Fruit fly (Drosophila melanogaster) whole organism, embryonic: ENCODE measurements around the gene CG14195.
A peak's percentile ranks its signal among the peaks of the same experiment; 100 is the strongest.

Source experiments
- Abd-B ChIP-seq: fragments of 200-800 bp; sonication (Bioruptor generic); optimal IDR thresholded peaks from 2 replicates; lab custom pipeline; 2018; ENCODE audit warnings: missing biosample characterization, mild to moderate bottlenecking, missing genetic modification characterization, moderate library complexity
- Asciz ChIP-seq: fragments of 200-800 bp; sonication (Bioruptor generic); optimal IDR thresholded peaks from 2 replicates; lab custom pipeline; 2017; ENCODE audit warnings: missing biosample characterization, mild to moderate bottlenecking, missing genetic modification characterization, missing genetic modification reagents
- Awh ChIP-seq: fragments of 200-800 bp; sonication (Bioruptor generic); IDR thresholded peaks from 2 replicates; pipeline ENCODE4, ENCODE4 v1.3.6; 2022; ENCODE audit warnings: missing biosample characterization, missing genetic modification characterization
- BEAF-32 ChIP-seq: fragments of 200-800 bp; sonication (Bioruptor generic); optimal IDR thresholded peaks from 3 replicates; lab custom pipeline; 2017; ENCODE audit warnings: missing biosample characterization, missing genetic modification characterization, mild to moderate bottlenecking, moderate library complexity, missing genetic modification reagents
- CG11247 ChIP-seq: fragments of 200-800 bp; sonication (Bioruptor generic); IDR thresholded peaks from 2 replicates; pipeline ENCODE4 v1.3.6; 2022; ENCODE audit warnings: missing biosample characterization, missing genetic modification characterization
- CG11504 ChIP-seq: fragments of 200-800 bp; sonication (Bioruptor generic); optimal IDR thresholded peaks from 3 replicates; lab custom pipeline; 2019; ENCODE audit warnings: missing biosample characterization, mild to moderate bottlenecking, missing genetic modification characterization, moderate library complexity
- CG1233 ChIP-seq: fragments of 200-800 bp; sonication (Bioruptor generic); optimal IDR thresholded peaks from 4 replicates; lab custom pipeline; 2018; ENCODE audit warnings: missing biosample characterization, mild to moderate bottlenecking, missing genetic modification characterization
- CG12391 ChIP-seq: fragments of 200-800 bp; sonication (Bioruptor generic); optimal IDR thresholded peaks from 3 replicates; lab custom pipeline; 2018; ENCODE audit warnings: missing biosample characterization, mild to moderate bottlenecking, missing genetic modification characterization, moderate library complexity
- CG13123 ChIP-seq: fragments of 200-800 bp; sonication (Bioruptor generic); optimal IDR thresholded peaks from 2 replicates; lab custom pipeline; 2016; ENCODE audit warnings: missing biosample characterization, missing genetic modification characterization
- CG13894 ChIP-seq: fragments of 200-800 bp; sonication (Bioruptor generic); optimal IDR thresholded peaks from 3 replicates; lab custom pipeline; 2018; ENCODE audit warnings: missing biosample characterization, mild to moderate bottlenecking, missing genetic modification characterization, moderate library complexity
- CG1603 ChIP-seq: fragments of 200-800 bp; sonication (Bioruptor generic); optimal IDR thresholded peaks from 2 replicates; lab custom pipeline; 2019; ENCODE audit warnings: missing biosample characterization, mild to moderate bottlenecking, missing genetic modification characterization, moderate library complexity
- CG16779 ChIP-seq: fragments of 200-800 bp; sonication (Bioruptor generic); IDR thresholded peaks from 2 replicates; pipeline ENCODE4 v1.3.6; 2022; ENCODE audit warnings: missing biosample characterization, missing genetic modification characterization
- CG16813 ChIP-seq: fragments of 200-800 bp; sonication (Bioruptor generic); IDR thresholded peaks from 3 replicates; pipeline ENCODE4 v1.3.6; 2022; ENCODE audit warnings: missing biosample characterization, missing genetic modification characterization; ENCODE audit not compliant: partially characterized antibody
- CG2116 ChIP-seq: fragments of 200-800 bp; sonication (Bioruptor generic); optimal IDR thresholded peaks from 3 replicates; lab custom pipeline; 2018; ENCODE audit warnings: missing biosample characterization, mild to moderate bottlenecking, missing genetic modification characterization
- CG30020 ChIP-seq: fragments of 200-800 bp; optimal IDR thresholded peaks from 2 replicates; lab custom pipeline; 2019; ENCODE audit warnings: missing biosample characterization, mild to moderate bottlenecking, missing genetic modification characterization, moderate library complexity
- CG3838 ChIP-seq: fragments of 200-800 bp; sonication (Bioruptor generic); optimal IDR thresholded peaks from 3 replicates; lab custom pipeline; 2016; ENCODE audit warnings: missing biosample characterization, missing genetic modification characterization
- CG43689 ChIP-seq: fragments of 200-800 bp; sonication (Bioruptor generic); IDR thresholded peaks from 2 replicates; pipeline ENCODE4 v1.3.6; 2022; ENCODE audit warnings: missing biosample characterization, missing genetic modification characterization
- CG4617 ChIP-seq: fragments of 200-800 bp; sonication (Bioruptor generic); optimal IDR thresholded peaks from 3 replicates; lab custom pipeline; 2016; ENCODE audit warnings: missing biosample characterization, missing genetic modification characterization, borderline replicate concordance
- CG6654 ChIP-seq: fragments of 200-800 bp; sonication (Bioruptor generic); optimal IDR thresholded peaks from 2 replicates; lab custom pipeline; 2017; ENCODE audit warnings: missing biosample characterization, mild to moderate bottlenecking, missing genetic modification characterization
- CG8359 ChIP-seq: fragments of 200-800 bp; sonication (Bioruptor generic); optimal IDR thresholded peaks from 2 replicates; lab custom pipeline; 2017; ENCODE audit warnings: missing biosample characterization, mild to moderate bottlenecking, missing genetic modification characterization, borderline replicate concordance
- CG9437 ChIP-seq: fragments of 200-800 bp; sonication (Bioruptor generic); optimal IDR thresholded peaks from 2 replicates; lab custom pipeline; 2018; ENCODE audit warnings: missing biosample characterization, mild to moderate bottlenecking, missing genetic modification characterization
- CG9817 ChIP-seq: fragments of 200-800 bp; sonication (Bioruptor generic); optimal IDR thresholded peaks from 2 replicates; lab custom pipeline; 2018; ENCODE audit warnings: missing biosample characterization, mild to moderate bottlenecking, missing genetic modification characterization, moderate library complexity
- CoRest ChIP-seq: fragments of 200-800 bp; sonication (Bioruptor generic); optimal IDR thresholded peaks from 3 replicates; lab custom pipeline; 2018; ENCODE audit warnings: missing biosample characterization, mild to moderate bottlenecking, missing genetic modification characterization, moderate library complexity
- Drgx ChIP-seq: fragments of 200-800 bp; sonication (Bioruptor generic); IDR thresholded peaks from 2 replicates; pipeline ENCODE4 v1.3.6; 2022; ENCODE audit warnings: missing biosample characterization, missing genetic modification characterization
- E2f1 ChIP-seq: fragments of 200-800 bp; sonication (Bioruptor generic); IDR thresholded peaks from 2 replicates; pipeline ENCODE4 v1.3.6; 2022; ENCODE audit warnings: missing biosample characterization, missing genetic modification characterization
- HLH3B ChIP-seq: fragments of 200-800 bp; sonication (Bioruptor generic); IDR thresholded peaks from 2 replicates; pipeline ENCODE4 v1.3.6; 2022; ENCODE audit warnings: missing biosample characterization, missing genetic modification characterization
- Hr51 ChIP-seq, 2 experiments: fragments of 200-800 bp; sonication (Bioruptor generic); optimal IDR thresholded peaks; 2 replicates in 1 of 2; 3 replicates in 1 of 2; lab custom pipeline; 2016 to 2018; ENCODE audit warnings: missing biosample characterization in 2 of 2, missing genetic modification characterization in 2 of 2, mild to moderate bottlenecking in 1 of 2, moderate library complexity in 1 of 2
- Med ChIP-seq: fragments of 200-800 bp; sonication (Bioruptor generic); peaks from one replicate; lab custom pipeline; 2016; ENCODE audit warnings: missing biosample characterization, missing genetic modification characterization, mild to moderate bottlenecking, inconsistent platforms, moderate library complexity
- Nf-YA ChIP-seq: fragments of 200-800 bp; sonication (Bioruptor generic); IDR thresholded peaks from 2 replicates; pipeline ENCODE4 v1.3.6; 2022; ENCODE audit warnings: missing biosample characterization, missing genetic modification characterization
- Nf-YB ChIP-seq: fragments of 200-800 bp; sonication (Bioruptor generic); optimal IDR thresholded peaks from 3 replicates; lab custom pipeline; 2019; ENCODE audit warnings: missing biosample characterization, mild to moderate bottlenecking, missing genetic modification characterization, moderate library complexity
- Nf-YC ChIP-seq: fragments of 200-800 bp; optimal IDR thresholded peaks from 3 replicates; lab custom pipeline; 2019; ENCODE audit warnings: missing biosample characterization, mild to moderate bottlenecking, missing genetic modification characterization, moderate library complexity
- Rfx ChIP-seq: fragments of 200-800 bp; sonication (Bioruptor generic); IDR thresholded peaks from 2 replicates; pipeline ENCODE4 v1.3.6; 2022; ENCODE audit warnings: missing biosample characterization, missing genetic modification characterization
- Sin3A ChIP-seq: fragments of >200 bp; optimal IDR thresholded peaks from 2 replicates; lab custom pipeline; 2018
- Sox102F ChIP-seq: fragments of 200-800 bp; sonication (Bioruptor generic); optimal IDR thresholded peaks from 2 replicates; lab custom pipeline; 2018; ENCODE audit warnings: missing biosample characterization, mild to moderate bottlenecking, missing genetic modification characterization, moderate library complexity
- Usf ChIP-seq: fragments of 200-800 bp; sonication (Bioruptor generic); optimal IDR thresholded peaks from 2 replicates; lab custom pipeline; 2017; ENCODE audit warnings: missing genotype, missing biosample characterization, missing genetic modification characterization
- Xrp1 ChIP-seq: fragments of 200-800 bp; sonication (Bioruptor generic); IDR thresholded peaks from 2 replicates; pipeline ENCODE4 v1.3.6; 2022; ENCODE audit warnings: missing biosample characterization, missing genetic modification characterization
- az2 ChIP-seq: fragments of 200-800 bp; sonication (Bioruptor generic); optimal IDR thresholded peaks from 3 replicates; lab custom pipeline; 2016; ENCODE audit warnings: missing biosample characterization, missing genetic modification characterization
- caup ChIP-seq: fragments of 200-800 bp; sonication (Bioruptor generic); optimal IDR thresholded peaks from 3 replicates; lab custom pipeline; 2017; ENCODE audit warnings: missing biosample characterization, mild to moderate bottlenecking, missing genetic modification characterization, moderate library complexity; ENCODE audit not compliant: severe bottlenecking
- chif ChIP-seq, 2 experiments: fragments of 200-800 bp; sonication (Bioruptor generic); optimal IDR thresholded peaks; 3 replicates each; lab custom pipeline; 2016; ENCODE audit warnings: missing biosample characterization in 2 of 2, missing genetic modification characterization in 2 of 2
- dmrt11E ChIP-seq: fragments of 200-800 bp; sonication (Bioruptor generic); optimal IDR thresholded peaks from 3 replicates; lab custom pipeline; 2018; ENCODE audit warnings: missing biosample characterization, mild to moderate bottlenecking, missing genetic modification characterization, moderate library complexity
- ham ChIP-seq: fragments of 200-800 bp; sonication (Bioruptor generic); IDR thresholded peaks from 2 replicates; pipeline ENCODE4 v1.3.6; 2022; ENCODE audit warnings: missing biosample characterization, missing genetic modification characterization
- lilli ChIP-seq: fragments of 200-800 bp; sonication (Bioruptor generic); optimal IDR thresholded peaks from 3 replicates; lab custom pipeline; 2016; ENCODE audit warnings: missing biosample characterization, missing genetic modification characterization
- nerfin-2 ChIP-seq: fragments of 200-800 bp; sonication (Bioruptor generic); IDR thresholded peaks from 2 replicates; pipeline ENCODE4 v1.3.6; 2022; ENCODE audit warnings: missing biosample characterization, missing genetic modification characterization; ENCODE audit not compliant: partially characterized antibody
- psq ChIP-seq: fragments of 200-800 bp; sonication (Bioruptor generic); optimal IDR thresholded peaks from 2 replicates; lab custom pipeline; 2017; ENCODE audit warnings: missing biosample characterization, missing genetic modification characterization
- ro ChIP-seq: fragments of 200-800 bp; sonication (Bioruptor generic); IDR thresholded peaks from 2 replicates; pipeline ENCODE4 v1.3.6; 2022; ENCODE audit warnings: missing biosample characterization, missing genetic modification characterization
- row ChIP-seq: fragments of 200-800 bp; sonication (Bioruptor generic); IDR thresholded peaks from 3 replicates; pipeline ENCODE4 v1.3.6; 2022; ENCODE audit warnings: missing biosample characterization, missing genetic modification characterization
- scrt ChIP-seq: fragments of 200-800 bp; sonication (Bioruptor generic); optimal IDR thresholded peaks from 2 replicates; lab custom pipeline; 2018; ENCODE audit warnings: missing biosample characterization, mild to moderate bottlenecking, missing genetic modification characterization, moderate library complexity
- wdn ChIP-seq: fragments of 200-800 bp; sonication (Bioruptor generic); IDR thresholded peaks from 2 replicates; pipeline ENCODE4 v1.3.6; 2022; ENCODE audit warnings: missing biosample characterization, missing genetic modification characterization
- zf30C ChIP-seq: fragments of 200-800 bp; sonication (Bioruptor generic); optimal IDR thresholded peaks from 3 replicates; lab custom pipeline; 2018; ENCODE audit warnings: missing biosample characterization, mild to moderate bottlenecking, missing genetic modification characterization

CG14195 gene

dm6 chrX:19162249-19162914 lies 49.5 kb downstream of the CG14195 start (continued):
- TF ChIP-seq Nf-YB (GFP tag; lab: Kevin White, UChicago) (no peak), CG9437 (GFP tag; lab: Kevin White, UChicago) (no peak), caup (GFP tag; lab: Kevin White, UChicago) (no peak), CG13123 (GFP tag; lab: Kevin White, UChicago) (no peak), Asciz (GFP tag; lab: Kevin White, UChicago) (peak; percentile 3), dmrt11E (peak; percentile 11), CG4617 (GFP tag; lab: Kevin White, UChicago) (no peak), Usf (GFP tag; lab: Kevin White, UChicago) (no peak), CG9817 (tag; lab: Kevin White, UChicago) (no peak), CG30020 (no peak), Nf-YC (no peak), CG8359 (GFP tag; lab: Kevin White, UChicago) (peak; percentile 99), CG6654 (no peak), scrt (GFP tag; lab: Kevin White, UChicago) (no peak), CG16779 (GFP tag; lab: Robert Waterston, UW) (no peak), HLH3B (no peak), CG2116 (no peak), Sin3A (lab: Kevin White, UChicago) (no peak), az2 (GFP tag; lab: Kevin White, UChicago) (peak; percentile 23), BEAF-32 (no peak), Xrp1 (no peak), Med (GFP tag; lab: Kevin White, UChicago) (peak; percentile 87), CG16813 (GFP tag; lab: Robert Waterston, UW) (no peak), wdn (GFP tag; lab: Robert Waterston, UW) (no peak), Abd-B (peak; percentile 25), lilli (no peak), E2f1 (GFP tag; lab: Robert Waterston, UW) (no peak), nerfin-2 (no peak), CG43689 (GFP tag; lab: Robert Waterston, UW) (no peak), ham (GFP tag; lab: Robert Waterston, UW) (no peak), CG3838 (no peak), psq (GFP tag; lab: Kevin White, UChicago) (no peak), CG11247 (GFP tag; lab: Robert Waterston, UW) (no peak), zf30C (peak; percentile 50), Hr51 (GFP tag; optimal IDR thresholded peaks at IDR 0.05; lab: Kevin White, UChicago) (peak in 1 of 2 experiments; percentile 47), Drgx (GFP tag; lab: Robert Waterston, UW) (peak; percentile 54), CG12391 (tag; lab: Kevin White, UChicago) (peak; percentile 38), Rfx (GFP tag; lab: Robert Waterston, UW) (no peak), chif (GFP tag; optimal IDR thresholded peaks at IDR 0.05; lab: Kevin White, UChicago) (no peak), CG13894 (tag; lab: Kevin White, UChicago) (no peak), ro (GFP tag; lab: Robert Waterston, UW) (no peak), CG1233 (no peak), Sox102F (GFP tag; lab: Kevin White, UChicago) (peak; percentile 57), CG11504 (tag; lab: Kevin White, UChicago) (no peak), Nf-YA (GFP tag; lab: Robert Waterston, UW) (no peak), row (GFP tag; lab: Robert Waterston, UW) (peak; percentile 30; the same call in 1 of the 3 replicates), CoRest (peak; percentile 19), CG1603 (peak; percentile 50), Awh (no peak)
